Fruit fly (Drosophila melanogaster) whole organism, embryonic: ENCODE measurements around the gene CG1494.

Experiments
- Ada2b ChIP-seq: fragments of 200-800 bp; sonication (Bioruptor generic); IDR thresholded peaks from 2 replicates; pipeline ENCODE4 v1.3.6; 2022; ENCODE audit warnings: missing biosample characterization, missing genetic modification characterization
- CG12071 ChIP-seq: fragments of 200-800 bp; sonication (Bioruptor generic); optimal IDR thresholded peaks from 3 replicates; lab custom pipeline; 2018; ENCODE audit warnings: missing biosample characterization, mild to moderate bottlenecking, missing genetic modification characterization
- CG15011 ChIP-seq: fragments of 200-800 bp; sonication (Bioruptor generic); optimal IDR thresholded peaks from 3 replicates; lab custom pipeline; 2018; ENCODE audit warnings: missing biosample characterization, mild to moderate bottlenecking, missing genetic modification characterization
- CG17385 ChIP-seq: fragments of 200-800 bp; sonication (Bioruptor generic); optimal IDR thresholded peaks from 3 replicates; lab custom pipeline; 2018; ENCODE audit warnings: missing biosample characterization, mild to moderate bottlenecking, missing genetic modification characterization
- CG17802 ChIP-seq: fragments of 200-800 bp; sonication (Bioruptor generic); optimal IDR thresholded peaks from 2 replicates; lab custom pipeline; 2018; ENCODE audit warnings: missing biosample characterization, mild to moderate bottlenecking, missing genetic modification characterization, moderate library complexity
- CG17829 ChIP-seq: fragments of 200-800 bp; optimal IDR thresholded peaks from 2 replicates; lab custom pipeline; 2019; ENCODE audit warnings: missing biosample characterization, mild to moderate bottlenecking, missing genetic modification characterization, moderate library complexity
- CG2678 ChIP-seq: fragments of 200-800 bp; sonication (Bioruptor generic); optimal IDR thresholded peaks from 3 replicates; lab custom pipeline; 2019; ENCODE audit warnings: missing biosample characterization, mild to moderate bottlenecking, missing genetic modification characterization, moderate library complexity
- CG2875 ChIP-seq: fragments of 200-800 bp; sonication (Bioruptor generic); optimal IDR thresholded peaks from 2 replicates; lab custom pipeline; 2017; ENCODE audit warnings: missing biosample characterization, mild to moderate bottlenecking, missing genetic modification characterization, missing genetic modification reagents
- CG3281 ChIP-seq: fragments of 200-800 bp; sonication (Bioruptor generic); optimal IDR thresholded peaks from 3 replicates; lab custom pipeline; 2017; ENCODE audit warnings: missing biosample characterization, mild to moderate bottlenecking, missing genetic modification characterization
- CG4328 ChIP-seq: fragments of 200-800 bp; sonication (Bioruptor generic); optimal IDR thresholded peaks from 3 replicates; lab custom pipeline; 2017; ENCODE audit warnings: missing biosample characterization, missing genetic modification reagents, missing genetic modification characterization
- CG6254 ChIP-seq: fragments of 200-800 bp; sonication (Bioruptor generic); optimal IDR thresholded peaks from 3 replicates; lab custom pipeline; 2017; ENCODE audit warnings: mild to moderate bottlenecking, missing biosample characterization, missing genetic modification reagents, missing genetic modification characterization
- CG6272 ChIP-seq: fragments of 200-800 bp; sonication (Bioruptor generic); IDR thresholded peaks from 2 replicates; pipeline ENCODE4 v1.3.6; 2022; ENCODE audit warnings: missing biosample characterization, missing genetic modification characterization
- CG7839 ChIP-seq: fragments of 200-800 bp; sonication (Bioruptor generic); optimal IDR thresholded peaks from 3 replicates; lab custom pipeline; 2018; ENCODE audit warnings: missing biosample characterization, mild to moderate bottlenecking, missing genetic modification characterization, moderate library complexity
- D ChIP-seq, 2 experiments: fragments of 200-800 bp in 1 of 2; fragments of >200 bp in 1 of 2; sonication (Bioruptor generic) in 1 of 2; optimal IDR thresholded peaks; 2 replicates in 1 of 2; 3 replicates in 1 of 2; lab custom pipeline; 2017; ENCODE audit warnings: mild to moderate bottlenecking in 1 of 2, missing biosample characterization in 1 of 2, missing genetic modification characterization in 1 of 2, missing genetic modification reagents in 1 of 2
- Dad ChIP-seq: fragments of 200-800 bp; sonication (Bioruptor generic); optimal IDR thresholded peaks from 3 replicates; lab custom pipeline; 2016; ENCODE audit warnings: missing biosample characterization, missing genetic modification characterization
- Eip74EF ChIP-seq, 2 experiments: fragments of 200-800 bp in 1 of 2; fragments of >200 bp in 1 of 2; sonication (Bioruptor generic) in 1 of 2; optimal IDR thresholded peaks; 2 replicates each; lab custom pipeline; 2017 to 2019; ENCODE audit warnings: missing biosample characterization in 2 of 2, missing genetic modification characterization in 2 of 2, mild to moderate bottlenecking in 1 of 2, moderate library complexity in 1 of 2
- Fer2 ChIP-seq: fragments of 200-800 bp; sonication (Bioruptor generic); optimal IDR thresholded peaks from 2 replicates; lab custom pipeline; 2018; ENCODE audit warnings: missing biosample characterization, mild to moderate bottlenecking, missing genetic modification characterization, moderate library complexity
- Hey ChIP-seq: fragments of 200-800 bp; sonication (Bioruptor generic); optimal IDR thresholded peaks from 3 replicates; lab custom pipeline; 2018; ENCODE audit warnings: missing biosample characterization, mild to moderate bottlenecking, missing genetic modification characterization
- Jarid2 ChIP-seq: fragments of 200-800 bp; sonication (Bioruptor generic); optimal IDR thresholded peaks from 3 replicates; lab custom pipeline; 2017; ENCODE audit warnings: mild to moderate bottlenecking, missing biosample characterization, missing genetic modification reagents, missing genetic modification characterization
- Lim3 ChIP-seq: fragments of 200-800 bp; sonication (Bioruptor generic); IDR thresholded peaks from 2 replicates; pipeline ENCODE4 v1.3.6; 2022; ENCODE audit warnings: missing biosample characterization, missing genetic modification characterization
- Med ChIP-seq: fragments of 200-800 bp; sonication (Bioruptor generic); peaks from one replicate; lab custom pipeline; 2016; ENCODE audit warnings: missing biosample characterization, missing genetic modification characterization, mild to moderate bottlenecking, inconsistent platforms, moderate library complexity
- Nf-YC ChIP-seq: fragments of 200-800 bp; optimal IDR thresholded peaks from 3 replicates; lab custom pipeline; 2019; ENCODE audit warnings: missing biosample characterization, mild to moderate bottlenecking, missing genetic modification characterization, moderate library complexity
- Oli ChIP-seq: fragments of 200-800 bp; sonication (Bioruptor generic); optimal IDR thresholded peaks from 2 replicates; lab custom pipeline; 2018; ENCODE audit warnings: missing biosample characterization, mild to moderate bottlenecking, missing genetic modification characterization, moderate library complexity
- Optix ChIP-seq: fragments of 200-800 bp; sonication (Bioruptor generic); IDR thresholded peaks from 3 replicates; pipeline ENCODE4 v1.3.6; 2022; ENCODE audit warnings: missing biosample characterization, missing genetic modification characterization
- Scr ChIP-seq: fragments of 200-800 bp; sonication (Bioruptor generic); IDR thresholded peaks from 2 replicates; pipeline ENCODE4 v1.3.6; 2022; ENCODE audit warnings: missing biosample characterization, missing genetic modification characterization; ENCODE audit not compliant: partially characterized antibody
- Side ChIP-seq: fragments of 200-800 bp; sonication (Bioruptor generic); optimal IDR thresholded peaks from 2 replicates; lab custom pipeline; 2016; ENCODE audit warnings: missing biosample characterization, missing genetic modification characterization
- Six4 ChIP-seq: fragments of 200-800 bp; sonication (Bioruptor generic); optimal IDR thresholded peaks from 2 replicates; lab custom pipeline; 2016; ENCODE audit warnings: missing biosample characterization, missing genetic modification characterization
- Trl ChIP-seq, 3 experiments: fragments of >200 bp in 2 of 3; fragments of 200-800 bp in 1 of 3; sonication (Bioruptor generic) in 1 of 3; optimal IDR thresholded peaks; 2 replicates in 1 of 3; 3 replicates in 2 of 3; lab custom pipeline; 2016 to 2017; ENCODE audit warnings: missing biosample characterization in 1 of 3, missing genetic modification characterization in 1 of 3
- YL-1 ChIP-seq: fragments of 200-800 bp; sonication (Bioruptor generic); optimal IDR thresholded peaks from 3 replicates; lab custom pipeline; 2017; ENCODE audit warnings: missing biosample characterization, mild to moderate bottlenecking, missing genetic modification characterization
- caup ChIP-seq: fragments of 200-800 bp; sonication (Bioruptor generic); optimal IDR thresholded peaks from 3 replicates; lab custom pipeline; 2017; ENCODE audit warnings: missing biosample characterization, mild to moderate bottlenecking, missing genetic modification characterization, moderate library complexity; ENCODE audit not compliant: severe bottlenecking
- chif ChIP-seq, 2 experiments: fragments of 200-800 bp; sonication (Bioruptor generic); optimal IDR thresholded peaks; 3 replicates each; lab custom pipeline; 2016; ENCODE audit warnings: missing biosample characterization in 2 of 2, missing genetic modification characterization in 2 of 2
- disco-r ChIP-seq: fragments of 200-800 bp; sonication (Bioruptor generic); optimal IDR thresholded peaks from 2 replicates; lab custom pipeline; 2016; ENCODE audit warnings: missing biosample characterization, missing genetic modification characterization
- gcm2 ChIP-seq: fragments of 200-800 bp; sonication (Bioruptor generic); optimal IDR thresholded peaks from 2 replicates; lab custom pipeline; 2016; ENCODE audit warnings: missing biosample characterization, missing genetic modification characterization
- gem ChIP-seq: fragments of 200-800 bp; sonication (Bioruptor generic); optimal IDR thresholded peaks from 2 replicates; lab custom pipeline; 2019; ENCODE audit warnings: missing biosample characterization, mild to moderate bottlenecking, missing genetic modification characterization, moderate library complexity
- gsb ChIP-seq: fragments of 200-800 bp; sonication (Bioruptor generic); IDR thresholded peaks from 2 replicates; pipeline ENCODE4 v1.3.6; 2022; ENCODE audit warnings: missing biosample characterization, missing genetic modification characterization
- gsb-n ChIP-seq: fragments of 200-800 bp; sonication (Bioruptor generic); optimal IDR thresholded peaks from 3 replicates; lab custom pipeline; 2018; ENCODE audit warnings: missing biosample characterization, mild to moderate bottlenecking, missing genetic modification characterization
- insv ChIP-seq, 2 experiments: fragments of 200-800 bp; sonication (Bioruptor generic); optimal IDR thresholded peaks; 3 replicates each; lab custom pipeline; 2016 to 2018; ENCODE audit warnings: missing biosample characterization in 2 of 2, missing genetic modification characterization in 2 of 2
- luna ChIP-seq: fragments of 200-800 bp; sonication (Bioruptor generic); optimal IDR thresholded peaks from 2 replicates; lab custom pipeline; 2016; ENCODE audit warnings: missing biosample characterization, missing genetic modification characterization
- mld ChIP-seq: fragments of 200-800 bp; sonication (Bioruptor generic); IDR thresholded peaks from 3 replicates; pipeline ENCODE4 v1.3.6; 2022; ENCODE audit warnings: missing biosample characterization, missing genetic modification characterization; ENCODE audit not compliant: partially characterized antibody
- nom ChIP-seq: fragments of 200-800 bp; sonication (Bioruptor generic); optimal IDR thresholded peaks from 2 replicates; lab custom pipeline; 2017; ENCODE audit warnings: missing biosample characterization, missing genetic modification characterization, mild to moderate bottlenecking, moderate library complexity, missing genetic modification reagents
- onecut ChIP-seq: fragments of 200-800 bp; sonication (Bioruptor generic); IDR thresholded peaks from 2 replicates; pipeline ENCODE4 v1.3.6; 2022; ENCODE audit warnings: missing biosample characterization, missing genetic modification characterization
- pb ChIP-seq: fragments of 200-800 bp; sonication (Bioruptor generic); optimal IDR thresholded peaks from 3 replicates; lab custom pipeline; 2016; ENCODE audit warnings: missing biosample characterization, missing genetic modification characterization
- peb ChIP-seq: fragments of 200-800 bp; sonication (Bioruptor generic); IDR thresholded peaks from 2 replicates; pipeline ENCODE4 v1.3.6; 2022; ENCODE audit warnings: missing biosample characterization, missing genetic modification characterization
- pzg ChIP-seq: fragments of 200-800 bp; sonication (Bioruptor generic); optimal IDR thresholded peaks from 3 replicates; lab custom pipeline; 2018; ENCODE audit warnings: missing biosample characterization, mild to moderate bottlenecking, missing genetic modification characterization, moderate library complexity
- salm ChIP-seq: fragments of 200-800 bp; sonication (Bioruptor generic); optimal IDR thresholded peaks from 2 replicates; lab custom pipeline; 2018; ENCODE audit warnings: missing biosample characterization, mild to moderate bottlenecking, missing genetic modification characterization
- tna ChIP-seq: fragments of 200-800 bp; sonication (Bioruptor generic); IDR thresholded peaks from 2 replicates; pipeline ENCODE4 v1.3.6; 2022; ENCODE audit warnings: missing biosample characterization, missing genetic modification characterization; ENCODE audit not compliant: partially characterized antibody
- toy ChIP-seq: fragments of 200-800 bp; sonication (Bioruptor generic); IDR thresholded peaks from 2 replicates; pipeline ENCODE4 v1.3.6; 2022; ENCODE audit warnings: missing biosample characterization, missing genetic modification characterization
- zfh1 ChIP-seq: fragments of 200-800 bp; sonication (Bioruptor generic); IDR thresholded peaks from 3 replicates; pipeline ENCODE4 v1.3.6; 2022; ENCODE audit warnings: missing biosample characterization, missing genetic modification characterization

Gene CG1494

DNA sequence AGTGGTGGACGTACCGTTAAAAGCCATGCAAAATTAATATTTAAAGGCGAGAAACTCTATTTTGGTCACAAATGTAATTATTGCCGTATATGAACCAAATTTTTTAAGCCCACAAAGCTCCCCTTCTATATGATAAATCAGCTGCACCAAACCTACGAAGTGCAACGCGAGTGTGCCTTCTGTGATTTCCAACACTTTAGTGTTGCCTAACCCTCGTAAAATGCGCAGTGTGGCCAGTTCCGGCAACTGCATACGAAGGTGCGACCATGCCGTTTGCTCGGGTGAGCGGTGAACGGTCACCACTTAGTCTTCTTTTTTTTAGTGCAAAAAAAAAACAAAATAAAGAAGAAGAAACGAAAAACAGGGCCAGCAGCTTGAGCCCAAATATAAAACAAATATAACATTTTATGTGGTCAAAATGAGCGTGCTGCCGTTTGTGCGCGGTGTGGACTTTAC lies 54.4 kb downstream of the CG1494 start, which contains the start of the genes tty and fliI (continued):
- TF ChIP-seq CG4328 (GFP tag; lab: Kevin White, UChicago) (no peak), Oli (peak; percentile 69), CG17829 (tag; lab: Kevin White, UChicago) (peak; percentile 66), D (optimal IDR thresholded peaks at IDR 0.05; lab: Kevin White, UChicago) (no peak), D (GFP tag; optimal IDR thresholded peaks at IDR 0.05; lab: Kevin White, UChicago) (peak; percentile 48), Lim3 (GFP tag; lab: Robert Waterston, UW) (peak; percentile 46; the same call in 1 of the 2 replicates), YL-1 (GFP tag; lab: Kevin White, UChicago) (peak; percentile 64), mld (GFP tag; lab: Robert Waterston, UW) (no peak), disco-r (GFP tag; lab: Kevin White, UChicago) (peak; percentile 74), CG2678 (peak; percentile 75), CG17802 (tag; lab: Kevin White, UChicago) (peak; percentile 48), Hey (no peak), Dad (peak; percentile 74), Ada2b (GFP tag; lab: Robert Waterston, UW) (peak; percentile 85), caup (peak; percentile 79), peb (peak; percentile 76), CG6272 (GFP tag; lab: Robert Waterston, UW) (peak; percentile 89), chif (GFP tag; optimal IDR thresholded peaks at IDR 0.05; lab: Kevin White, UChicago) (peak; percentile 74 to 82), CG6254 (GFP tag; lab: Kevin White, UChicago) (peak; percentile 36), nom (GFP tag; lab: Kevin White, UChicago) (peak; percentile 98), Eip74EF (GFP tag; optimal IDR thresholded peaks at IDR 0.05; lab: Kevin White, UChicago) (peak in 1 of 2 experiments; percentile 51), salm (tag; lab: Kevin White, UChicago) (peak; percentile 40), CG17385 (GFP tag; lab: Kevin White, UChicago) (peak; percentile 90), gsb-n (tag; lab: Kevin White, UChicago) (peak; percentile 70), Fer2 (tag; lab: Kevin White, UChicago) (peak; percentile 1), Nf-YC (tag; lab: Kevin White, UChicago) (peak; percentile 22), CG15011 (GFP tag; lab: Kevin White, UChicago) (no peak), Jarid2 (no peak), gem (tag; lab: Kevin White, UChicago) (peak; percentile 83), pb (GFP tag; lab: Kevin White, UChicago) (peak; percentile 75), Six4 (GFP tag; lab: Kevin White, UChicago) (peak; percentile 39), CG2875 (peak; percentile 43), CG7839 (peak; percentile 79), luna (GFP tag; lab: Kevin White, UChicago) (peak; percentile 48), CG3281 (peak; percentile 74), Med (GFP tag; lab: Kevin White, UChicago) (peak; percentile 98), onecut (GFP tag; lab: Robert Waterston, UW) (peak; percentile 43), tna (GFP tag; lab: Robert Waterston, UW) (no peak), CG12071 (GFP tag; lab: Kevin White, UChicago) (no peak), gsb (GFP tag; lab: Robert Waterston, UW) (peak; percentile 75), Trl (optimal IDR thresholded peaks at IDR 0.05; lab: Kevin White, UChicago) (no peak), Trl (GFP tag; optimal IDR thresholded peaks at IDR 0.05; lab: Kevin White, UChicago) (peak; percentile 80), zfh1 (peak; percentile 93), gcm2 (GFP tag; lab: Kevin White, UChicago) (peak; percentile 20), insv (GFP tag; optimal IDR thresholded peaks at IDR 0.05; lab: Kevin White, UChicago) (no peak), pzg (GFP tag; lab: Kevin White, UChicago) (peak; percentile 89), Side (peak; percentile 77), toy (GFP tag; lab: Robert Waterston, UW) (0 out of 2 replicates have a peak, but pooled peaks have one; percentile 53), Scr (GFP tag; lab: Robert Waterston, UW) (no peak), Optix (peak; percentile 92)
